Worm (Caenorhabditis elegans) whole organism, young adult: ENCODE results near the gene fbxa-72.

Experiments
- B0019.2 ChIP-seq: fragments of 200-800 bp; sonication (Bioruptor generic); conservative IDR thresholded peaks from 2 replicates; pipeline ENCODE4 v1.3.6; 2022; ENCODE audit warnings: missing genetic modification reagents, missing genetic modification characterization, missing compliant biosample characterization
- D2030.7 ChIP-seq: fragments of 200-800 bp; sonication (Bioruptor generic); IDR thresholded peaks from 2 replicates; pipeline ENCODE4 v1.3.6; 2022; ENCODE audit warnings: missing genetic modification reagents, missing genetic modification characterization, missing compliant biosample characterization
- F10E7.11 ChIP-seq: sonication (generic microtip); optimal IDR thresholded peaks from 2 replicates; lab custom pipeline; 2017; ENCODE audit warnings: mild to moderate bottlenecking, missing genetic modification characterization, moderate library complexity, missing compliant biosample characterization
- F22D6.2 ChIP-seq: sonication (generic microtip); optimal IDR thresholded peaks from 2 replicates; lab custom pipeline; 2016; ENCODE audit warnings: mild to moderate bottlenecking, missing genetic modification characterization, missing compliant biosample characterization
- Y53F4B.3 ChIP-seq: fragments of 200-800 bp; sonication (Bioruptor generic); IDR thresholded peaks from 2 replicates; pipeline ENCODE4 v1.3.6; 2022; ENCODE audit warnings: missing genetic modification reagents, missing genetic modification characterization, missing compliant biosample characterization
- Y53G8AR.9 ChIP-seq: fragments of 200-800 bp; sonication (Bioruptor generic); conservative IDR thresholded peaks from 2 replicates; pipeline ENCODE4 v1.3.6; 2022; ENCODE audit warnings: missing genetic modification reagents, missing genetic modification characterization, missing compliant biosample characterization
- Y56A3A.18 ChIP-seq: fragments of 200-800 bp; sonication (Bioruptor generic); IDR thresholded peaks from 2 replicates; pipeline ENCODE4 v1.3.6; 2022; ENCODE audit warnings: missing genetic modification reagents, missing genetic modification characterization, missing compliant biosample characterization
- Y67H2A.10 ChIP-seq: fragments of 200-800 bp; sonication (Bioruptor generic); conservative IDR thresholded peaks from 2 replicates; pipeline ENCODE4 v1.3.6; 2022; ENCODE audit warnings: missing genetic modification reagents, missing genetic modification characterization, missing compliant biosample characterization
- Y95B8A.8 ChIP-seq: fragments of 200-800 bp; sonication (Bioruptor generic); IDR thresholded peaks from 2 replicates; pipeline ENCODE4 v1.3.6; 2022; ENCODE audit warnings: missing genetic modification reagents, missing genetic modification characterization, missing compliant biosample characterization
- akir-1 ChIP-seq: fragments of 200-800 bp; sonication (Bioruptor generic); optimal IDR thresholded peaks from 2 replicates; lab custom pipeline; 2018; ENCODE audit warnings: mild to moderate bottlenecking, missing genetic modification characterization, moderate library complexity, missing compliant biosample characterization
- atf-7 ChIP-seq: sonication (generic microtip); optimal IDR thresholded peaks from 2 replicates; lab custom pipeline; 2017; ENCODE audit warnings: mild to moderate bottlenecking, missing genetic modification characterization, missing compliant biosample characterization
- attf-6 ChIP-seq: fragments of 200-800 bp; sonication (Bioruptor generic); IDR thresholded peaks from 2 replicates; pipeline ENCODE4 v1.3.6; 2022; ENCODE audit warnings: missing genetic modification reagents, missing genetic modification characterization, missing compliant biosample characterization
- cebp-2 ChIP-seq: fragments of 200-800 bp; sonication (Bioruptor generic); IDR thresholded peaks from 2 replicates; pipeline ENCODE4 v1.3.6; 2022; ENCODE audit warnings: missing genetic modification characterization, missing compliant biosample characterization
- ceh-100 ChIP-seq: fragments of 200-800 bp; sonication (Bioruptor generic); IDR thresholded peaks from 2 replicates; pipeline ENCODE4 v1.3.6; 2022; ENCODE audit warnings: missing genetic modification reagents, missing genetic modification characterization, missing compliant biosample characterization
- ceh-58 ChIP-seq: fragments of 200-800 bp; sonication (Bioruptor generic); IDR thresholded peaks from 2 replicates; pipeline ENCODE4 v1.3.6; 2022; ENCODE audit warnings: missing genetic modification characterization, missing compliant biosample characterization
- egrh-3 ChIP-seq: fragments of 200-800 bp; sonication (Bioruptor generic); IDR thresholded peaks from 2 replicates; pipeline ENCODE4 v1.3.6; 2022; ENCODE audit warnings: missing genetic modification reagents, missing genetic modification characterization, missing compliant biosample characterization
- ets-4 ChIP-seq: fragments of 200-800 bp; sonication (Bioruptor generic); optimal IDR thresholded peaks from 2 replicates; lab custom pipeline; 2018; ENCODE audit warnings: mild to moderate bottlenecking, missing genetic modification characterization, missing compliant biosample characterization
- hmg-20 ChIP-seq: fragments of 200-800 bp; sonication (Bioruptor generic); IDR thresholded peaks from 2 replicates; pipeline ENCODE4 v1.3.6; 2022; ENCODE audit warnings: missing genetic modification reagents, missing genetic modification characterization, missing compliant biosample characterization
- let-607 ChIP-seq, 2 experiments: fragments of 200-800 bp in 1 of 2; sonication (Bioruptor generic) in 1 of 2; sonication (generic microtip) in 1 of 2; optimal IDR thresholded peaks; 2 replicates each; lab custom pipeline; 2016 to 2018; ENCODE audit warnings: mild to moderate bottlenecking in 2 of 2, missing compliant biosample characterization in 2 of 2, missing genetic modification characterization in 2 of 2, moderate library complexity in 2 of 2, missing genotype in 1 of 2
- lin-26 ChIP-seq: fragments of 200-800 bp; sonication (Bioruptor generic); IDR thresholded peaks from 2 replicates; pipeline ENCODE4 v1.3.6; 2022; ENCODE audit warnings: missing genetic modification reagents, missing genetic modification characterization, missing compliant biosample characterization
- lin-40 ChIP-seq: sonication (generic microtip); optimal IDR thresholded peaks from 2 replicates; lab custom pipeline; 2016; ENCODE audit warnings: missing genetic modification characterization, mild to moderate bottlenecking, missing compliant biosample characterization, missing genotype, missing genetic modification reagents
- lin-54 ChIP-seq: fragments of 200-800 bp; sonication (Bioruptor generic); optimal IDR thresholded peaks from 2 replicates; lab custom pipeline; 2018; ENCODE audit warnings: mild to moderate bottlenecking, missing genetic modification characterization, missing compliant biosample characterization
- lsl-1 ChIP-seq: fragments of 200-800 bp; sonication (Bioruptor generic); optimal IDR thresholded peaks from 2 replicates; lab custom pipeline; 2018; ENCODE audit warnings: mild to moderate bottlenecking, missing genetic modification characterization, moderate library complexity, missing compliant biosample characterization
- mxl-1 ChIP-seq: sonication (generic microtip); optimal IDR thresholded peaks from 2 replicates; lab custom pipeline; 2016; ENCODE audit warnings: missing genetic modification characterization, missing compliant biosample characterization
- nfya-1 ChIP-seq: sonication (generic microtip); optimal IDR thresholded peaks from 2 replicates; lab custom pipeline; 2017; ENCODE audit warnings: antibody characterized with exemption, missing compliant biosample characterization, missing genetic modification characterization, borderline replicate concordance; ENCODE audit not compliant: insufficient read depth
- nhr-179 ChIP-seq: sonication (generic microtip); optimal IDR thresholded peaks from 2 replicates; lab custom pipeline; 2016; ENCODE audit warnings: mild to moderate bottlenecking, missing genetic modification characterization, missing compliant biosample characterization
- nhr-80 ChIP-seq: sonication (generic microtip); optimal IDR thresholded peaks from 2 replicates; lab custom pipeline; 2016; ENCODE audit warnings: missing genetic modification characterization, missing compliant biosample characterization
- nhr-90 ChIP-seq: sonication (generic microtip); optimal IDR thresholded peaks from 2 replicates; lab custom pipeline; 2016; ENCODE audit warnings: missing genotype, mild to moderate bottlenecking, missing genetic modification characterization, missing compliant biosample characterization
- pha-4 ChIP-seq: fragments of 150-350 bp; sonication (generic microtip); optimal IDR thresholded peaks from 2 replicates; lab custom pipeline; 2014; ENCODE audit warnings: missing biosample characterization, missing genetic modification reagents, missing genetic modification characterization
- rpc-1 ChIP-seq, 2 experiments: fragments of 150-350 bp in 1 of 2; sonication (generic microtip) in 1 of 2; optimal IDR thresholded peaks; 2 replicates each; lab custom pipeline; 2014 to 2018; ENCODE audit warnings: missing biosample characterization in 1 of 2, missing genetic modification characterization in 1 of 2, missing genetic modification reagents in 1 of 2, missing genotype in 1 of 2
- sea-2 ChIP-seq: fragments of 200-800 bp; sonication (Bioruptor generic); IDR thresholded peaks from 2 replicates; pipeline ENCODE4 v1.3.6; 2022; ENCODE audit warnings: missing genetic modification characterization, missing compliant biosample characterization
- snpc-1.1 ChIP-seq: sonication (generic microtip); optimal IDR thresholded peaks from 2 replicates; lab custom pipeline; 2017; ENCODE audit warnings: missing genetic modification characterization, mild to moderate bottlenecking, missing compliant biosample characterization, antibody characterized with exemption, moderate library complexity, missing genotype, missing genetic modification reagents; ENCODE audit not compliant: insufficient read depth
- snpc-3.4 ChIP-seq: sonication (generic microtip); optimal IDR thresholded peaks from 2 replicates; lab custom pipeline; 2017; ENCODE audit warnings: missing genetic modification characterization, mild to moderate bottlenecking, missing compliant biosample characterization, antibody characterized with exemption, moderate library complexity, missing genotype, missing genetic modification reagents
- snpc-4 ChIP-seq, 5 experiments: fragments of 150-350 bp in 1 of 5; sonication (generic microtip) in 4 of 5; optimal IDR thresholded peaks; 2 replicates each; lab custom pipeline; 2014 to 2018; ENCODE audit warnings: missing genetic modification characterization in 5 of 5, missing biosample characterization in 3 of 5, antibody characterized with exemption in 2 of 5, mild to moderate bottlenecking in 2 of 5, missing compliant biosample characterization in 2 of 5, missing genotype in 2 of 5, moderate library complexity in 2 of 5, missing genetic modification reagents in 1 of 5
- sptf-2 ChIP-seq: fragments of 200-800 bp; sonication (Bioruptor generic); optimal IDR thresholded peaks from 2 replicates; lab custom pipeline; 2018; ENCODE audit warnings: mild to moderate bottlenecking, missing genetic modification characterization, missing compliant biosample characterization
- xnd-1 ChIP-seq: sonication (generic microtip); optimal IDR thresholded peaks from 2 replicates; lab custom pipeline; 2016; ENCODE audit warnings: missing genotype, missing genetic modification reagents, missing genetic modification characterization, missing compliant biosample characterization
- zim-3 ChIP-seq: sonication (generic microtip); optimal IDR thresholded peaks from 2 replicates; lab custom pipeline; 2017; ENCODE audit warnings: mild to moderate bottlenecking, missing genetic modification characterization, moderate library complexity, missing compliant biosample characterization
- ztf-22 ChIP-seq: fragments of 200-800 bp; sonication (Bioruptor generic); optimal IDR thresholded peaks from 2 replicates; lab custom pipeline; 2018; ENCODE audit warnings: mild to moderate bottlenecking, missing genetic modification characterization, moderate library complexity, missing compliant biosample characterization
- ztf-25 ChIP-seq: fragments of 200-800 bp; sonication (Bioruptor generic); IDR thresholded peaks from 2 replicates; pipeline ENCODE4 v1.3.6; 2022; ENCODE audit warnings: missing genetic modification reagents, missing genetic modification characterization, missing compliant biosample characterization
- ztf-6 ChIP-seq: fragments of 200-800 bp; sonication (Bioruptor generic); IDR thresholded peaks from 2 replicates; pipeline ENCODE4 v1.3.6; 2022; ENCODE audit warnings: missing genetic modification reagents, missing genetic modification characterization, missing compliant biosample characterization

The fbxa-72 gene

ce11 chrV:627585-627984 is 49.0 kb downstream of the fbxa-72 start, which contains the start of gene F48G7.8:
TSS of gene F48G7.8 (minus strand) at chrV:627685.
- TF ChIP-seq D2030.7 (GFP tag; lab: Robert Waterston, UW) (no peak), nhr-179 (no peak), rpc-1 (optimal IDR thresholded peaks at IDR 0.05; lab: Kevin White, UChicago) (no peak), rpc-1 (tag; optimal IDR thresholded peaks at IDR 0.05; lab: Kevin White, UChicago) (no peak), lin-40 (tag; lab: Kevin White, UChicago) (no peak), sptf-2 (GFP tag; lab: Kevin White, UChicago) (no peak), nhr-90 (tag; lab: Kevin White, UChicago) (no peak), let-607 (tag; optimal IDR thresholded peaks at IDR 0.05; lab: Kevin White, UChicago) (no peak), Y56A3A.18 (GFP tag; lab: Robert Waterston, UW) (no peak), nfya-1 (no peak), pha-4 (tag; lab: Kevin White, UChicago) (no peak), cebp-2 (GFP tag; lab: Robert Waterston, UW) (no peak), sea-2 (no peak), nhr-80 (tag; lab: Kevin White, UChicago) (no peak), Y53F4B.3 (GFP tag; lab: Robert Waterston, UW) (no peak), F10E7.11 (tag; lab: Kevin White, UChicago) (no peak), ztf-22 (GFP tag; lab: Kevin White, UChicago) (no peak), snpc-4 (GFP tag; optimal IDR thresholded peaks at IDR 0.05; lab: Kevin White, UChicago) (no peak), snpc-4 (tag; optimal IDR thresholded peaks at IDR 0.05; lab: Kevin White, UChicago) (no peak), Y95B8A.8 (GFP tag; lab: Robert Waterston, UW) (no peak), lsl-1 (GFP tag; lab: Kevin White, UChicago) (no peak), F22D6.2 (no peak)

DNA sequence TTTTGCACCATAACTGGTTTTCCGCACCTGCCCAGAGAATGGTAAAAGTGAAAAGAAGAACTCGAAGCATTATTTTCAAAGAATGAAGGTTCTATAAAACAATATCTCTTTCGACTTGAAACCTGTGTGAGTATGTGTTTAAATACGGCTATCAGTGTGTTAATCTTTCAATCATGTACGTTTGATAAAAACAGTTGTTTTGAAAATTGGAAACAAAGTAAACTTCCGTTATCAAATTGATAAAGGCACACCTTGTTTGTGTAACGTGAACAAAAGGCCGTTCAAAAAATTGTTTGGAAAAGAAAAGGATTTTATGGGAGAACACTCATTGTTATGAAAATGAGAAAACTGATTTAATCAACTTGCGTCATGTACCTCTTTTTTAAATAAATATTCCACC is 50.2 kb downstream of the fbxa-72 start, which contains the start of gene F48G7.7:
Gene F48G7.7 (minus strand): TSS at position 101 of the 400 bp plus-strand sequence.
- no peak for TF ChIP-seq hmg-20 (GFP tag; lab: Robert Waterston, UW)
- no peak for TF ChIP-seq egrh-3 (GFP tag; lab: Robert Waterston, UW)
- TF ChIP-seq snpc-1.1 (tag; lab: Kevin White, UChicago) = no peak
- no peak for TF ChIP-seq atf-7 (tag; lab: Kevin White, UChicago)
- no peak for TF ChIP-seq ceh-58 (GFP tag; lab: Robert Waterston, UW)
- TF ChIP-seq attf-6 (GFP tag; lab: Robert Waterston, UW) = no peak
- TF ChIP-seq Y67H2A.10 (GFP tag; lab: Robert Waterston, UW) = no peak

- no peak for TF ChIP-seq akir-1 (GFP tag; lab: Kevin White, UChicago)
- TF ChIP-seq lin-26 (GFP tag; lab: Robert Waterston, UW) = no peak
- no peak for TF ChIP-seq ztf-25 (GFP tag; lab: Robert Waterston, UW)
- no peak for TF ChIP-seq mxl-1 (tag; lab: Kevin White, UChicago)
- TF ChIP-seq Y53G8AR.9 (GFP tag; lab: Robert Waterston, UW) = no peak
- TF ChIP-seq Y53F4B.3 (GFP tag; lab: Robert Waterston, UW) = no peak
- TF ChIP-seq xnd-1 = no peak
- TF ChIP-seq sptf-2 (GFP tag; lab: Kevin White, UChicago) = no peak
- no peak for TF ChIP-seq lin-40 (tag; lab: Kevin White, UChicago)
- TF ChIP-seq Y67H2A.10 (GFP tag; lab: Robert Waterston, UW) = no peak
- no peak for TF ChIP-seq snpc-4 (GFP tag; optimal IDR thresholded peaks at IDR 0.05; lab: Kevin White, UChicago)
- TF ChIP-seq snpc-4 (tag; optimal IDR thresholded peaks at IDR 0.05; lab: Kevin White, UChicago) = no peak
- TF ChIP-seq lin-54 (GFP tag; lab: Kevin White, UChicago) = no peak
- TF ChIP-seq ztf-6 (GFP tag; lab: Robert Waterston, UW) = no peak
- TF ChIP-seq zim-3 (tag; lab: Kevin White, UChicago) = no peak
- no peak for TF ChIP-seq ceh-100 (GFP tag; lab: Robert Waterston, UW)
- TF ChIP-seq hmg-20 (GFP tag; lab: Robert Waterston, UW) = no peak
- no peak for TF ChIP-seq attf-6 (GFP tag; lab: Robert Waterston, UW)
- no peak for TF ChIP-seq B0019.2 (GFP tag; lab: Robert Waterston, UW)
- no peak for TF ChIP-seq snpc-3.4 (tag; lab: Kevin White, UChicago)
- no peak for TF ChIP-seq ets-4
- TF ChIP-seq, all 124 proteins: peak for 0
Measured at ce11 chrV:624922-625321, 51.6 kb downstream of the fbxa-72 start, which contains the start of gene srt-17. TSS of gene srt-17 (minus strand) at chrV:625022.
